Worm (Caenorhabditis elegans) whole organism, L1 larva: ENCODE measurements around the gene D1014.13.

Experiments used
- C04F5.9 ChIP-seq: sonication (generic microtip); optimal IDR thresholded peaks from 2 replicates; lab custom pipeline; 2016; ENCODE audit warnings: missing genetic modification characterization, missing compliant biosample characterization
- C16A3.4 ChIP-seq: fragments of 150-350 bp; optimal IDR thresholded peaks from 2 replicates; lab custom pipeline; 2014; ENCODE audit warnings: missing biosample characterization, missing genetic modification characterization
- F16B12.6 ChIP-seq: fragments of 150-350 bp; optimal IDR thresholded peaks from 2 replicates; lab custom pipeline; 2014; ENCODE audit warnings: missing biosample characterization, missing genetic modification characterization
- alr-1 ChIP-seq: fragments of 200-800 bp; sonication (Bioruptor generic); optimal IDR thresholded peaks from 2 replicates; lab custom pipeline; 2018; ENCODE audit warnings: borderline replicate concordance, mild to moderate bottlenecking, missing genetic modification characterization, missing compliant biosample characterization
- aly-2 ChIP-seq: fragments of 150-350 bp; optimal IDR thresholded peaks from 2 replicates; lab custom pipeline; 2014; ENCODE audit warnings: missing biosample characterization, missing genetic modification characterization
- blmp-1 ChIP-seq: fragments of 150-350 bp; optimal IDR thresholded peaks from 2 replicates; lab custom pipeline; 2014; ENCODE audit warnings: missing biosample characterization, missing genetic modification characterization
- ceh-8 ChIP-seq: fragments of 200-800 bp; sonication (Bioruptor generic); optimal IDR thresholded peaks from 2 replicates; lab custom pipeline; 2018; ENCODE audit warnings: mild to moderate bottlenecking, missing genetic modification characterization, moderate library complexity, missing compliant biosample characterization
- ceh-88 ChIP-seq: fragments of 200-800 bp; sonication (Bioruptor generic); IDR thresholded peaks from 2 replicates; pipeline ENCODE4 v1.3.6; 2022; ENCODE audit warnings: missing genetic modification characterization, missing compliant biosample characterization
- ceh-90 ChIP-seq: sonication (generic microtip); optimal IDR thresholded peaks from 2 replicates; lab custom pipeline; 2016; ENCODE audit warnings: missing genetic modification characterization, missing compliant biosample characterization
- dpl-1 ChIP-seq, 3 experiments: fragments of 150-350 bp in 2 of 3; sonication (generic microtip) in 1 of 3; optimal IDR thresholded peaks; 2 replicates each; lab custom pipeline; 2014 to 2017; ENCODE audit warnings: missing biosample characterization in 3 of 3, missing genetic modification characterization in 3 of 3, missing genetic modification reagents in 3 of 3
- efl-1 ChIP-seq, 4 experiments: fragments of 150-350 bp; optimal IDR thresholded peaks in 3 of 4; peaks in 1 of 4; 1 replicate in 1 of 4; 2 replicates in 3 of 4; lab custom pipeline; 2014; ENCODE audit warnings: missing biosample characterization in 2 of 4, missing genetic modification characterization in 2 of 4, missing genetic modification reagents in 2 of 4
- efl-3 ChIP-seq: fragments of 200-800 bp; sonication (Bioruptor generic); optimal IDR thresholded peaks from 2 replicates; lab custom pipeline; 2018; ENCODE audit warnings: mild to moderate bottlenecking, missing genetic modification characterization, missing compliant biosample characterization
- egl-13 ChIP-seq: sonication (generic microtip); optimal IDR thresholded peaks from 2 replicates; lab custom pipeline; 2016; ENCODE audit warnings: missing genotype, missing genetic modification reagents, missing genetic modification characterization, missing compliant biosample characterization
- elt-2 ChIP-seq: sonication (generic microtip); optimal IDR thresholded peaks from 2 replicates; lab custom pipeline; 2016; ENCODE audit warnings: missing genetic modification characterization, mild to moderate bottlenecking, inconsistent platforms, missing compliant biosample characterization, missing genetic modification reagents
- ets-5 ChIP-seq: fragments of 200-800 bp; sonication (Bioruptor generic); IDR thresholded peaks from 2 replicates; pipeline ENCODE4 v1.3.6; 2022; ENCODE audit warnings: missing genetic modification characterization, missing compliant biosample characterization
- fkh-10 ChIP-seq: sonication (generic microtip); optimal IDR thresholded peaks from 2 replicates; lab custom pipeline; 2017; ENCODE audit warnings: missing biosample characterization, missing genetic modification reagents, missing genetic modification characterization
- fkh-8 ChIP-seq: sonication (generic microtip); optimal IDR thresholded peaks from 2 replicates; lab custom pipeline; 2016; ENCODE audit warnings: mild to moderate bottlenecking, missing genetic modification characterization, missing compliant biosample characterization
- hlh-17 ChIP-seq: fragments of 200-800 bp; sonication (Bioruptor generic); optimal IDR thresholded peaks from 2 replicates; lab custom pipeline; 2018; ENCODE audit warnings: missing genetic modification characterization, mild to moderate bottlenecking, missing compliant biosample characterization, moderate library complexity, borderline replicate concordance
- lir-3 ChIP-seq: sonication (generic microtip); optimal IDR thresholded peaks from 2 replicates; lab custom pipeline; 2016; ENCODE audit warnings: mild to moderate bottlenecking, missing genetic modification characterization, moderate library complexity, missing compliant biosample characterization; ENCODE audit not compliant: poor library complexity
- mab-9 ChIP-seq: fragments of 200-800 bp; sonication (Bioruptor generic); IDR thresholded peaks from 2 replicates; pipeline ENCODE4 v1.3.6; 2022; ENCODE audit warnings: missing genetic modification reagents, missing genetic modification characterization, missing compliant biosample characterization
- mef-2 ChIP-seq: fragments of 150-350 bp; optimal IDR thresholded peaks from 2 replicates; lab custom pipeline; 2014; ENCODE audit warnings: missing biosample characterization, missing genetic modification characterization
- mep-1 ChIP-seq: fragments of 150-350 bp; optimal IDR thresholded peaks from 2 replicates; lab custom pipeline; 2014; ENCODE audit warnings: missing biosample characterization, missing genetic modification characterization
- nhr-11 ChIP-seq: fragments of 150-350 bp; optimal IDR thresholded peaks from 2 replicates; lab custom pipeline; 2014; ENCODE audit warnings: missing biosample characterization, missing genetic modification characterization
- nhr-20 ChIP-seq: sonication (generic microtip); optimal IDR thresholded peaks from 2 replicates; lab custom pipeline; 2016; ENCODE audit warnings: mild to moderate bottlenecking, missing genetic modification characterization, missing compliant biosample characterization
- nhr-237 ChIP-seq: fragments of 150-350 bp; optimal IDR thresholded peaks from 2 replicates; lab custom pipeline; 2014; ENCODE audit warnings: missing biosample characterization, missing genetic modification characterization
- nhr-28 ChIP-seq: fragments of 150-350 bp; optimal IDR thresholded peaks from 2 replicates; lab custom pipeline; 2014; ENCODE audit warnings: missing biosample characterization, missing genetic modification characterization
- nhr-76 ChIP-seq: sonication (generic microtip); optimal IDR thresholded peaks from 2 replicates; lab custom pipeline; 2017; ENCODE audit warnings: missing biosample characterization, missing genetic modification characterization
- nhr-77 ChIP-seq: fragments of 150-350 bp; optimal IDR thresholded peaks from 2 replicates; lab custom pipeline; 2014; ENCODE audit warnings: missing biosample characterization, missing genetic modification characterization
- nhr-84 ChIP-seq: sonication (generic microtip); optimal IDR thresholded peaks from 2 replicates; lab custom pipeline; 2017; ENCODE audit warnings: missing biosample characterization, missing genetic modification characterization
- rnt-1 ChIP-seq: sonication (generic microtip); optimal IDR thresholded peaks from 2 replicates; lab custom pipeline; 2016; ENCODE audit warnings: mild to moderate bottlenecking, missing genetic modification characterization, moderate library complexity, missing compliant biosample characterization
- skn-1 ChIP-seq: fragments of 150-350 bp; optimal IDR thresholded peaks from 2 replicates; lab custom pipeline; 2014; ENCODE audit warnings: missing biosample characterization, missing genetic modification characterization
- snpc-4 ChIP-seq: fragments of 150-350 bp; optimal IDR thresholded peaks from 2 replicates; lab custom pipeline; 2014; ENCODE audit warnings: missing biosample characterization, missing genetic modification characterization
- snu-23 ChIP-seq: sonication (generic microtip); optimal IDR thresholded peaks from 2 replicates; lab custom pipeline; 2016; ENCODE audit warnings: missing genetic modification characterization, missing compliant biosample characterization
- sox-4 ChIP-seq: sonication (generic microtip); optimal IDR thresholded peaks from 2 replicates; lab custom pipeline; 2016; ENCODE audit warnings: missing genetic modification characterization, missing compliant biosample characterization
- sptf-1 ChIP-seq: fragments of 150-350 bp; optimal IDR thresholded peaks from 2 replicates; lab custom pipeline; 2014; ENCODE audit warnings: missing biosample characterization, missing genetic modification characterization
- swsn-7 ChIP-seq: sonication (generic microtip); optimal IDR thresholded peaks from 2 replicates; lab custom pipeline; 2016; ENCODE audit warnings: missing genetic modification characterization, missing compliant biosample characterization
- tbx-2 ChIP-seq: sonication (generic microtip); optimal IDR thresholded peaks from 2 replicates; lab custom pipeline; 2016; ENCODE audit warnings: missing genetic modification characterization, missing compliant biosample characterization
- unc-30 ChIP-seq: sonication (generic microtip); optimal IDR thresholded peaks from 2 replicates; lab custom pipeline; 2017; ENCODE audit warnings: missing biosample characterization, missing genetic modification characterization
- unc-86 ChIP-seq: sonication (generic microtip); optimal IDR thresholded peaks from 2 replicates; lab custom pipeline; 2016; ENCODE audit warnings: missing genetic modification characterization, missing compliant biosample characterization
- vab-15 ChIP-seq: sonication (generic microtip); optimal IDR thresholded peaks from 2 replicates; lab custom pipeline; 2017; ENCODE audit warnings: missing genotype, mild to moderate bottlenecking, missing genetic modification characterization, missing compliant biosample characterization
- xbp-1 ChIP-seq: sonication (generic microtip); optimal IDR thresholded peaks from 2 replicates; lab custom pipeline; 2016; ENCODE audit warnings: missing genetic modification characterization, missing compliant biosample characterization
- zag-1 ChIP-seq: fragments of 150-350 bp; optimal IDR thresholded peaks from 2 replicates; lab custom pipeline; 2014; ENCODE audit warnings: missing biosample characterization, missing genetic modification characterization
- zip-4 ChIP-seq: fragments of 200-800 bp; sonication (Bioruptor generic); optimal IDR thresholded peaks from 2 replicates; lab custom pipeline; 2018; ENCODE audit warnings: mild to moderate bottlenecking, missing genetic modification characterization, moderate library complexity, missing compliant biosample characterization

The D1014.13 gene

DNA sequence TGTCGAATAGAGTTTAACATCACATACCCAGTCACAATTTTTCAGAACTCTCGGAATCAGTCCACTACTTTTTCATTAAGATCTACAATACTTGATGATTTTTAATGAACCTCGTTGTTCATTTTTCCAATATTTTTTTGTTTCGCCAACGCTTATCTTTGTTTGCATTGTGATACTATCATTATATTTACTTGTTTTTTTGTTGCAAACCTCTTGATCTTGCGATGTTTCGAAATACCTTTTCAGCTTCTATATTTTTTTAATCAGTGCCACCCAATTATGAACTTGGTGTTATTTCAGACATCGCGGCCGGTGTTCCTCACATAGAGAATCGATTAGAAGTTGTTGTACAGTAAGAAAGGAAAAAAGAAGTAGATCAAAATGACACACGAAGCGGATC is 36.8 kb upstream of the D1014.13 start, which contains the start of gene myo-5:
TSS of gene myo-5 (plus strand) at position 301 of the 400 bp plus-strand sequence.
- no peak for TF ChIP-seq efl-1 (optimal IDR thresholded peaks at IDR 0.05; lab: Kevin White, UChicago)
- peak in 1 of 2 experiments; percentile 15 for TF ChIP-seq efl-1 (GFP tag; optimal IDR thresholded peaks at IDR 0.05 in 1 of 2; lab: Kevin White, UChicago)
- TF ChIP-seq snu-23 = no peak

DNA sequence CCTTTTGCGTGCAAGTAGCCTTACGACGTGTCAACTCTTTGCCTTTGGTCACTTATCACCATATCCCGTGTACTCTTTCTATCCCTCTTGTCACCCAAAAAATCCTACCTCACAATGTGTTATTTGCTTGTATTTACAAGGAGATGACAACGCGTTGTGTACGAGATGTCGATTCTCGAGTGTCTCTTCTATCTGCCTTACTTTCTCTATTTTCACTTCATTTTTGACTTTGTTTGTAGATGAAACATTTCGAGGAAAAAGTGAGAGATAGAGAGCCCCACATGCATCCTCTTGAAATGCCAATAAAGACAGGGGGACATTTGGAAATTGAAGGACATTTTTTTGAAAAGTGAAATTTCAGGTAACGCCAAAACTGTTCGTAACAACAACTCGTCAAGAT is 34.6 kb upstream of the D1014.13 start:
- TF ChIP-seq aly-2 (tag; lab: Kevin White, UChicago) (no peak), C16A3.4 (tag; lab: Kevin White, UChicago) (no peak), tbx-2 (tag; lab: Kevin White, UChicago) (peak; percentile 34), nhr-76 (tag; lab: Kevin White, UChicago) (no peak), sptf-1 (tag; lab: Kevin White, UChicago) (no peak), nhr-77 (tag; lab: Kevin White, UChicago) (peak; percentile 74), F16B12.6 (tag; lab: Kevin White, UChicago) (no peak)

DNA sequence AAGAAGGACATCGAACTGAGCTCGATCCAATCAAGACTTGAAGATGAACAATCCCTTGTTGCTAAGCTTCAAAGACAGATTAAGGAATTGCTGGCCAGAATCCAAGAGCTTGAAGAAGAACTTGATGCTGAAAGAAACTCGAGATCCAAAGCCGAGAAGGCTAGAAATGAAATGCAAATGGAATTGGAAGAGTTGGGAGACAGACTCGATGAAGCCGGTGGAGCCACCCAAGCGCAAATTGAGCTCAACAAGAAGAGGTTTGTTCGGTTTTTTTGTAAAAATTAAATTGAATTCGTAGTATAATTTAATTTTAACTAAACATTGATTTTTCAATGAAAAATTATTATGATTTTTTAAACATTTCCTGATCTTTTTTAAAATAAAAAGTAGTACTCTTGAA is 30.9 kb upstream of the D1014.13 start:
- no peak for TF ChIP-seq sptf-1 (tag; lab: Kevin White, UChicago)
- TF ChIP-seq, all 84 proteins: peak for 0

DNA sequence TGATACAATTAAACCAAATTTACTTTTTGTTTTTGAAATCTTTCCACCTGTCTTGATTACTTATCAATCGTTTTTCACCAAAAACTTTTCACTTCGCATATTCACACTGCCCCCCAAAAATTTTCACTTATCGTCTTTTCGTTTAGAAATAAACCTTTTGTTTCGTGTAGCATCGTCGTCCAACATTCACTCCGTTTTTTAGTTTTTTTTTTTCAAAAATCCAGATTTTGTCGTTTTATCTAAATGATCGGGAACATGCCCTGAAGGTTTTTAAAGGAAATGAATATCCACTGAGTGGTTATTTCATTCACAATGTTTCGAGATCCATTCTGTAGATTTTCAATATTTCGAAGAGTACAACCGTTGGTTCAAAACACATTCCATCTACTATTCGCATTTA is 27.5 kb upstream of the D1014.13 start, which contains the start of gene D1014.7:
TSS of gene D1014.7 (plus strand) at position 301 of the 400 bp plus-strand sequence.
- TF ChIP-seq snpc-4 (tag; lab: Kevin White, UChicago) (no peak), hlh-17 (no peak), nhr-20 (no peak), ets-5 (GFP tag; lab: Robert Waterston, UW) (no peak), blmp-1 (tag; lab: Kevin White, UChicago) (no peak), skn-1 (tag; lab: Kevin White, UChicago) (no peak), nhr-237 (tag; lab: Kevin White, UChicago) (no peak), alr-1 (tag; lab: Kevin White, UChicago) (no peak), efl-3 (GFP tag; lab: Kevin White, UChicago) (no peak), fkh-8 (no peak), zip-4 (GFP tag; lab: Kevin White, UChicago) (no peak), nhr-11 (tag; lab: Kevin White, UChicago) (no peak), mab-9 (no peak), sptf-1 (tag; lab: Kevin White, UChicago) (no peak), mef-2 (tag; lab: Kevin White, UChicago) (no peak)

DNA sequence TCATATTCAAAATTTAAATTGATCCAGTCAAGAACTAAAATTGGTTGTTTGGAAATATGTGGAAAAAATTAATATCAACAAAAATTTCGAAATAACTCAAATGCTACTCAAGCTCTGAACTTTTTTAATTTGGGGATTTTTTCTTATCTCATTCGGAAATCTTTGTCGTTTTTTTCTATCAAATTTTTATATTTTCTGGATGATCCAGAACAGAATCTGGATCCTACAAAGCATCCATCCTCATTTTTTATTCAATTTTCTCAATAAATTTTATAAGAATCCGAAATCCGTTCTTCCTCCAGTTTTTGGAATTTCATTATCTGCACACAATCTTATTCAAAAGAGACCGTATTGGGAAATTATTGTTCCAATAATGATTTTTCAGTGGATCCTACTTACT is 24.6 kb upstream of the D1014.13 start, which contains the start of gene D1014.6:
TSS of gene D1014.6 (plus strand) at position 301 of the 400 bp plus-strand sequence.
- TF ChIP-seq fkh-8 (no peak), nhr-84 (no peak), snpc-4 (tag; lab: Kevin White, UChicago) (no peak), swsn-7 (no peak), xbp-1 (tag; lab: Kevin White, UChicago) (no peak), blmp-1 (tag; lab: Kevin White, UChicago) (no peak), unc-86 (no peak), elt-2 (tag; lab: Kevin White, UChicago) (no peak), alr-1 (tag; lab: Kevin White, UChicago) (no peak), egl-13 (tag; lab: Kevin White, UChicago) (no peak), vab-15 (tag; lab: Kevin White, UChicago) (no peak), unc-30 (tag; lab: Kevin White, UChicago) (no peak), aly-2 (tag; lab: Kevin White, UChicago) (no peak), zag-1 (tag; lab: Kevin White, UChicago) (no peak), nhr-237 (tag; lab: Kevin White, UChicago) (no peak)

DNA sequence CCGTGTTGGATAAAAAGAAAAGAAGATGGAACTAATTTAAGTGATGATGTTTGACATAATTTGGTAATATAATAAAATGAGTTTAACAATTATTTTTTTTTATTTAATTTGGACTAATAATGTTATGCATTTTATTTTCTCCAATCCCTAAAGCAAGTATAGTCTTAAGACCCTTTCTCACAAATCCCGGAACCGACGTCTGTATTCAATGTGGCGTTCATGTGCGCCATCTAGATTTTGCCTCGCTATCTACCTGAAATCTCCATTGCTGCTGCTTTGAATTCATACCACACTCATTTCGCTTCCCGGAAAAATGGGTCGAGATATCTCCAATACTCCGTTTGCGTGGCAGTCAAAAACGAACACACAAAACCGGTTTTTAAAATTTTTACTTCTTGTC is 22.0 kb upstream of the D1014.13 start, which contains the start of gene D1014.5:
TSS of gene D1014.5 (plus strand) at position 301 of the 400 bp plus-strand sequence.
- no peak for TF ChIP-seq nhr-84
- no peak for TF ChIP-seq xbp-1 (tag; lab: Kevin White, UChicago)
- TF ChIP-seq ceh-8 (GFP tag; lab: Kevin White, UChicago) = no peak
- TF ChIP-seq lir-3 = no peak
- TF ChIP-seq sox-4 (tag; lab: Kevin White, UChicago) = no peak
- no peak for TF ChIP-seq swsn-7
- TF ChIP-seq ceh-88 (GFP tag; lab: Robert Waterston, UW) = no peak
- no peak for TF ChIP-seq mep-1
- no peak for TF ChIP-seq aly-2 (tag; lab: Kevin White, UChicago)
- TF ChIP-seq elt-2 (tag; lab: Kevin White, UChicago) = no peak
- no peak for TF ChIP-seq dpl-1 (GFP tag; optimal IDR thresholded peaks at IDR 0.05; lab: Kevin White, UChicago)
- no peak for TF ChIP-seq ceh-90 (tag; lab: Kevin White, UChicago)
- TF ChIP-seq nhr-28 (tag; lab: Kevin White, UChicago) = no peak
- no peak for TF ChIP-seq C04F5.9
- TF ChIP-seq rnt-1 (tag; lab: Kevin White, UChicago) = no peak
- TF ChIP-seq fkh-10 = no peak
- no peak for TF ChIP-seq nhr-20
